Worm (Caenorhabditis elegans): Measurements from ENCODE around the gene hda-6.

DNA sequence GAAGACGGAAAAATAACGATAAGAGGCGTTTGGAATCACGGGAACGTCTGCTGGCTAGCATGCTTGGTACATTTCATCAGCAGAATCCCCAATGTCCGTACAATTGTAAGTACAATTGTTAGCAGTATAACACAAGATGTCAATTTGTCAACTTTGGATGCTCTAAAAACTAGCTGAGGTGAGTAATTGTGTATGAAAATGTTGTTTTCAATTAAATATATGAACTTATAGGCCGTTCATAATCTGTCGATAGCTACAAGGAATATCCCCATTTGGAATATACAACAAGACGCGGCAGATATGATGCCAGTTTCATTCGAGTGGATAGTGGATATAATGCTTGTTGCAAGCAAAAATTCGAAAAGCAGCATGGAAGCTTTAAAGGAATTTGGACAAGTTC lies 20.9 kb upstream of the hda-6 start, which contains the start of gene F41H10.12:
- no peak for TF ChIP-seq unc-86 (tag; optimal IDR thresholded peaks at IDR 0.05)
- no peak for TF ChIP-seq mef-2 (tag; optimal IDR thresholded peaks at IDR 0.05)
- no peak for TF ChIP-seq hpl-2 (GFP tag; optimal IDR thresholded peaks at IDR 0.05)
- TF ChIP-seq snu-23 (GFP tag; optimal IDR thresholded peaks at IDR 0.05), result no peak
- TF ChIP-seq nhr-11 (tag; optimal IDR thresholded peaks at IDR 0.05), result no peak
- no peak for TF ChIP-seq blmp-1 (tag; optimal IDR thresholded peaks at IDR 0.05)
- no peak for TF ChIP-seq mep-1 (tag; optimal IDR thresholded peaks at IDR 0.05)
- TF ChIP-seq pag-3 (tag; optimal IDR thresholded peaks at IDR 0.05; ENCODE audit: borderline replicate concordance, insufficient read depth), result no peak
